Worm (Caenorhabditis elegans): ENCODE data around the gene F56D6.22.

- no peak for TF ChIP-seq nhr-67 (tag; optimal IDR thresholded peaks at IDR 0.05)
- TF ChIP-seq ZK546.5 (tag; optimal IDR thresholded peaks at IDR 0.05): no peak
- TF ChIP-seq skn-1 (tag; optimal IDR thresholded peaks at IDR 0.05): no peak
- TF ChIP-seq pqm-1 (tag; optimal IDR thresholded peaks at IDR 0.05): no peak
- no peak for TF ChIP-seq nfya-1 (tag; optimal IDR thresholded peaks at IDR 0.05; ENCODE audit: insufficient read depth)
- no peak for TF ChIP-seq pha-4 (tag; optimal IDR thresholded peaks at IDR 0.05)
- TF ChIP-seq daf-12 (tag; optimal IDR thresholded peaks at IDR 0.05): no peak
- TF ChIP-seq aly-2 (tag; optimal IDR thresholded peaks at IDR 0.05): no peak
Measured at ce11 chrIV:3943003-3943402, 35.6 kb upstream of the F56D6.22 start, which contains the start of gene Y46C8AL.11.
